Fruit fly (Drosophila melanogaster) whole organism, embryonic: Measurements from ENCODE around the gene CG1896.

Experiments
- CG1024 ChIP-seq: fragments of 200-800 bp; sonication (Bioruptor generic); IDR thresholded peaks from 2 replicates; pipeline ENCODE4 v1.3.6; 2022; ENCODE audit warnings: missing biosample characterization, missing genetic modification characterization
- CG10267 ChIP-seq: fragments of 200-800 bp; sonication (Bioruptor generic); optimal IDR thresholded peaks from 2 replicates; lab custom pipeline; 2018; ENCODE audit warnings: missing biosample characterization, mild to moderate bottlenecking, missing genetic modification characterization, moderate library complexity
- CG10654 ChIP-seq: fragments of 200-800 bp; sonication (Bioruptor generic); optimal IDR thresholded peaks from 2 replicates; lab custom pipeline; 2016; ENCODE audit warnings: missing biosample characterization, missing genetic modification characterization
- CG11093 ChIP-seq: fragments of 200-800 bp; sonication (Bioruptor generic); IDR thresholded peaks from 3 replicates; pipeline ENCODE4 v1.3.6; 2022; ENCODE audit warnings: missing biosample characterization, missing genetic modification characterization
- CG11696 ChIP-seq: fragments of 200-800 bp; sonication (Bioruptor generic); IDR thresholded peaks from 2 replicates; pipeline ENCODE4 v1.3.6; 2022; ENCODE audit warnings: missing biosample characterization, missing genetic modification characterization
- CG12071 ChIP-seq: fragments of 200-800 bp; sonication (Bioruptor generic); optimal IDR thresholded peaks from 3 replicates; lab custom pipeline; 2018; ENCODE audit warnings: missing biosample characterization, mild to moderate bottlenecking, missing genetic modification characterization
- CG14441 ChIP-seq: fragments of 200-800 bp; sonication (Bioruptor generic); IDR thresholded peaks from 2 replicates; pipeline ENCODE4 v1.3.6; 2022; ENCODE audit warnings: missing biosample characterization, missing genetic modification characterization
- CG1529 ChIP-seq: fragments of 200-800 bp; sonication (Bioruptor generic); optimal IDR thresholded peaks from 3 replicates; lab custom pipeline; 2018; ENCODE audit warnings: missing biosample characterization, missing genetic modification characterization
- CG1647 ChIP-seq: fragments of 200-800 bp; sonication (Bioruptor generic); optimal IDR thresholded peaks from 3 replicates; lab custom pipeline; 2016; ENCODE audit warnings: missing biosample characterization, missing genetic modification characterization
- CG17359 ChIP-seq: fragments of 200-800 bp; sonication (Bioruptor generic); optimal IDR thresholded peaks from 3 replicates; lab custom pipeline; 2018; ENCODE audit warnings: missing biosample characterization, mild to moderate bottlenecking, missing genetic modification characterization, moderate library complexity
- CG2678 ChIP-seq: fragments of 200-800 bp; sonication (Bioruptor generic); optimal IDR thresholded peaks from 3 replicates; lab custom pipeline; 2019; ENCODE audit warnings: missing biosample characterization, mild to moderate bottlenecking, missing genetic modification characterization, moderate library complexity
- CG2875 ChIP-seq: fragments of 200-800 bp; sonication (Bioruptor generic); optimal IDR thresholded peaks from 2 replicates; lab custom pipeline; 2017; ENCODE audit warnings: missing biosample characterization, mild to moderate bottlenecking, missing genetic modification characterization, missing genetic modification reagents
- CG32767 ChIP-seq: fragments of 200-800 bp; sonication (Bioruptor generic); IDR thresholded peaks from 2 replicates; pipeline ENCODE4 v1.3.6; 2022; ENCODE audit warnings: missing biosample characterization, missing genetic modification characterization
- CG6175 ChIP-seq: fragments of 200-800 bp; sonication (Bioruptor generic); IDR thresholded peaks from 3 replicates; pipeline ENCODE4 v1.3.6; 2022; ENCODE audit warnings: missing biosample characterization, missing genetic modification characterization
- CG6254 ChIP-seq: fragments of 200-800 bp; sonication (Bioruptor generic); optimal IDR thresholded peaks from 3 replicates; lab custom pipeline; 2017; ENCODE audit warnings: mild to moderate bottlenecking, missing biosample characterization, missing genetic modification reagents, missing genetic modification characterization
- CG6683 ChIP-seq: fragments of 200-800 bp; sonication (Bioruptor generic); optimal IDR thresholded peaks from 2 replicates; lab custom pipeline; 2017; ENCODE audit warnings: missing biosample characterization, mild to moderate bottlenecking, missing genetic modification characterization, missing genetic modification reagents
- CG8290 ChIP-seq, 3 experiments: fragments of 200-800 bp; sonication (Bioruptor generic); optimal IDR thresholded peaks; 2 replicates each; lab custom pipeline; 2016 to 2019; ENCODE audit warnings: missing biosample characterization in 3 of 3, missing genetic modification characterization in 3 of 3, mild to moderate bottlenecking in 2 of 3, moderate library complexity in 1 of 3
- CG8359 ChIP-seq: fragments of 200-800 bp; sonication (Bioruptor generic); optimal IDR thresholded peaks from 2 replicates; lab custom pipeline; 2017; ENCODE audit warnings: missing biosample characterization, mild to moderate bottlenecking, missing genetic modification characterization, borderline replicate concordance
- CG9215 ChIP-seq: fragments of 200-800 bp; sonication (Bioruptor generic); IDR thresholded peaks from 2 replicates; pipeline ENCODE4 v1.3.6; 2022; ENCODE audit warnings: missing biosample characterization, missing genetic modification characterization
- Camta ChIP-seq: fragments of 200-800 bp; sonication (Bioruptor generic); optimal IDR thresholded peaks from 2 replicates; lab custom pipeline; 2016; ENCODE audit warnings: missing biosample characterization, missing genetic modification characterization
- Dek ChIP-seq: fragments of 200-800 bp; sonication (Bioruptor generic); optimal IDR thresholded peaks from 3 replicates; lab custom pipeline; 2019; ENCODE audit warnings: missing biosample characterization, mild to moderate bottlenecking, missing genetic modification characterization, moderate library complexity
- Dip3 ChIP-seq: fragments of 200-800 bp; sonication (Bioruptor generic); optimal IDR thresholded peaks from 3 replicates; lab custom pipeline; 2016; ENCODE audit warnings: missing biosample characterization, missing genetic modification characterization
- Dll ChIP-seq: fragments of 200-800 bp; sonication (Bioruptor generic); IDR thresholded peaks from 4 replicates; pipeline ENCODE4 v1.3.6; 2022; ENCODE audit warnings: missing biosample characterization, missing genetic modification characterization; ENCODE audit not compliant: partially characterized antibody
- Drgx ChIP-seq: fragments of 200-800 bp; sonication (Bioruptor generic); IDR thresholded peaks from 2 replicates; pipeline ENCODE4 v1.3.6; 2022; ENCODE audit warnings: missing biosample characterization, missing genetic modification characterization
- Elba2 ChIP-seq: fragments of 200-800 bp; sonication (Bioruptor generic); optimal IDR thresholded peaks from 3 replicates; lab custom pipeline; 2016; ENCODE audit warnings: missing biosample characterization, missing genetic modification characterization
- Ets65A ChIP-seq: fragments of 200-800 bp; sonication (Bioruptor generic); peaks from one replicate; lab custom pipeline; 2016; ENCODE audit warnings: missing biosample characterization, missing genetic modification characterization
- Ets97D ChIP-seq: fragments of 200-800 bp; sonication (Bioruptor generic); optimal IDR thresholded peaks from 3 replicates; lab custom pipeline; 2016; ENCODE audit warnings: missing biosample characterization, missing genetic modification characterization
- Gsc ChIP-seq: fragments of 200-800 bp; sonication (Bioruptor generic); IDR thresholded peaks from 2 replicates; pipeline ENCODE4 v1.3.6; 2022; ENCODE audit warnings: missing biosample characterization, missing genetic modification characterization
- H15 ChIP-seq: fragments of 200-800 bp; sonication (Bioruptor generic); IDR thresholded peaks from 3 replicates; pipeline ENCODE4 v1.3.6; 2022; ENCODE audit warnings: missing biosample characterization, missing genetic modification characterization
- HmgD ChIP-seq: fragments of 200-800 bp; sonication (Bioruptor generic); optimal IDR thresholded peaks from 3 replicates; lab custom pipeline; 2016; ENCODE audit warnings: missing biosample characterization, missing genetic modification characterization
- Hsf ChIP-seq: fragments of 200-800 bp; sonication (Bioruptor generic); optimal IDR thresholded peaks from 3 replicates; lab custom pipeline; 2016; ENCODE audit warnings: missing biosample characterization, missing genetic modification characterization
- Nf-YA ChIP-seq: fragments of 200-800 bp; sonication (Bioruptor generic); IDR thresholded peaks from 2 replicates; pipeline ENCODE4 v1.3.6; 2022; ENCODE audit warnings: missing biosample characterization, missing genetic modification characterization
- Opbp ChIP-seq: fragments of 200-800 bp; sonication (Bioruptor generic); IDR thresholded peaks from 3 replicates; pipeline ENCODE4 v1.3.6; 2022; ENCODE audit warnings: missing biosample characterization, missing genetic modification characterization; ENCODE audit not compliant: partially characterized antibody
- Rfx ChIP-seq: fragments of 200-800 bp; sonication (Bioruptor generic); IDR thresholded peaks from 2 replicates; pipeline ENCODE4 v1.3.6; 2022; ENCODE audit warnings: missing biosample characterization, missing genetic modification characterization
- Sin3A ChIP-seq: fragments of >200 bp; optimal IDR thresholded peaks from 2 replicates; lab custom pipeline; 2018
- Usf ChIP-seq: fragments of 200-800 bp; sonication (Bioruptor generic); optimal IDR thresholded peaks from 2 replicates; lab custom pipeline; 2017; ENCODE audit warnings: missing genotype, missing biosample characterization, missing genetic modification characterization
- br ChIP-seq: fragments of >200 bp; optimal IDR thresholded peaks from 2 replicates; lab custom pipeline; 2017
- chif ChIP-seq, 2 experiments: fragments of 200-800 bp; sonication (Bioruptor generic); optimal IDR thresholded peaks; 3 replicates each; lab custom pipeline; 2016; ENCODE audit warnings: missing biosample characterization in 2 of 2, missing genetic modification characterization in 2 of 2
- corto ChIP-seq: fragments of 200-800 bp; sonication (Bioruptor generic); optimal IDR thresholded peaks from 2 replicates; lab custom pipeline; 2016; ENCODE audit warnings: missing biosample characterization, mild to moderate bottlenecking, missing genetic modification characterization, moderate library complexity
- crc ChIP-seq: fragments of 200-800 bp; sonication (Bioruptor generic); optimal IDR thresholded peaks from 2 replicates; lab custom pipeline; 2016; ENCODE audit warnings: missing biosample characterization, missing genetic modification characterization
- dan ChIP-seq: fragments of 200-800 bp; sonication (Bioruptor generic); IDR thresholded peaks from 2 replicates; pipeline ENCODE4 v1.3.6; 2022; ENCODE audit warnings: missing biosample characterization, missing genetic modification characterization
- grn ChIP-seq: fragments of 200-800 bp; sonication (Bioruptor generic); optimal IDR thresholded peaks from 3 replicates; lab custom pipeline; 2017; ENCODE audit warnings: missing biosample characterization, missing genetic modification characterization
- jumu ChIP-seq: fragments of 200-800 bp; sonication (Bioruptor generic); optimal IDR thresholded peaks from 3 replicates; lab custom pipeline; 2016; ENCODE audit warnings: missing biosample characterization, missing genetic modification characterization
- nerfin-1 ChIP-seq: fragments of 200-800 bp; sonication (Bioruptor generic); optimal IDR thresholded peaks from 3 replicates; lab custom pipeline; 2019; ENCODE audit warnings: missing biosample characterization, mild to moderate bottlenecking, missing genetic modification characterization, moderate library complexity
- pzg ChIP-seq: fragments of 200-800 bp; sonication (Bioruptor generic); optimal IDR thresholded peaks from 3 replicates; lab custom pipeline; 2018; ENCODE audit warnings: missing biosample characterization, mild to moderate bottlenecking, missing genetic modification characterization, moderate library complexity
- row ChIP-seq: fragments of 200-800 bp; sonication (Bioruptor generic); IDR thresholded peaks from 3 replicates; pipeline ENCODE4 v1.3.6; 2022; ENCODE audit warnings: missing biosample characterization, missing genetic modification characterization
- sd ChIP-seq: fragments of 200-800 bp; sonication (Bioruptor generic); optimal IDR thresholded peaks from 3 replicates; lab custom pipeline; 2018; ENCODE audit warnings: missing biosample characterization, mild to moderate bottlenecking, missing genetic modification characterization, moderate library complexity
- seq ChIP-seq: fragments of 200-800 bp; sonication (Bioruptor generic); IDR thresholded peaks from 2 replicates; pipeline ENCODE4 v1.3.6; 2022; ENCODE audit warnings: missing biosample characterization, missing genetic modification characterization
- sqz ChIP-seq: fragments of 200-800 bp; sonication (Bioruptor generic); optimal IDR thresholded peaks from 3 replicates; lab custom pipeline; 2018; ENCODE audit warnings: missing biosample characterization, mild to moderate bottlenecking, missing genetic modification characterization
- ttk ChIP-seq: fragments of 200-800 bp; sonication (Bioruptor generic); IDR thresholded peaks from 2 replicates; pipeline ENCODE4 v2.1.2; 2022; ENCODE audit warnings: missing biosample characterization, missing genetic modification characterization
- usp ChIP-seq: fragments of >200 bp; optimal IDR thresholded peaks from 2 replicates; lab custom pipeline; 2017; ENCODE audit warnings: missing biosample characterization, missing genetic modification characterization

The CG1896 gene

DNA sequence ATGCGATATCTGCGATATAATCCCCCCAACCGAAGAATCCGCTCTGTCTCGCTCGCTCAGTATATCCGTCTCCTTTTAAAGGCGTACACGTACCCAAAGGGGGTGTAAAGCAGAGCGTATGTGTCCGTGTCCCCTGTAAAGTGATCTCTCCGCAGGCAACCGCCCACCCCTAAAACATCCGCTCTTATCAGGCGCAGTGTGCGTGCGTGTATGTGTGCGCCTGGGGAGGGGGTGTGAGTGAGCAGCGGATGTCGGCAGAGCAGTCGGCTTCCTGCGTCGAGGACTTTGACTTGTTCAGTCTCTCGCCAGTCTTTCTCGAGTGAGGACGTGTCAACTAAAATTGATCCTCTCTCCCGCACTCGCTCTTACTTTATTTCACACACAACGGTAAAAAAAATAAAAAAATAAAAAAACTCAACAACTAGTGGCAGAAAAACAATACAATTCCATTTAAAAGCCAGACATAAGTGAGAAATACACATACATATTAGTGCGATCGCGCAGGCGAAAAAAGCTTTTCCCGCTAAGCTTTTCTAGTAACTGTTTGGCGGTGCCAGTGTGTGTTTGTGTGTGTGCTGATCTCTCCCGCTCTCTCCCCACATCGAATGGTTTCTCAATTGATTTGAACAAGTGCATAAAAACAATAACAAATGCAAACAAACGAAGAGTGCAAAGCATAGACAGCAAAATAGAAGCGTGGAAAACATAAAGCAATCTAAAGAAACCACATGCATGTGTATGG is 18.4 kb upstream of the CG1896 start (continued):
- TF ChIP-seq CG12071 (no peak), nerfin-1 (peak; percentile 51), Camta (GFP tag; lab: Kevin White, UChicago) (no peak), CG8359 (GFP tag; lab: Kevin White, UChicago) (no peak), Hsf (GFP tag; lab: Kevin White, UChicago) (no peak), CG6254 (GFP tag; lab: Kevin White, UChicago) (peak; percentile 5), HmgD (GFP tag; lab: Kevin White, UChicago) (no peak), CG6175 (GFP tag; lab: Robert Waterston, UW) (no peak), Nf-YA (GFP tag; lab: Robert Waterston, UW) (no peak), usp (GFP tag; lab: Kevin White, UChicago) (no peak), Ets97D (no peak), dan (no peak), CG1647 (no peak), CG6683 (no peak), H15 (no peak), Opbp (0 out of 3 replicates have a peak, but pooled peaks have one; percentile 28), CG9215 (GFP tag; lab: Robert Waterston, UW) (no peak), CG8290 (GFP tag; optimal IDR thresholded peaks at IDR 0.05; lab: Kevin White, UChicago) (no peak), CG8290 (tag; optimal IDR thresholded peaks at IDR 0.05; lab: Kevin White, UChicago) (peak; percentile 9 to 34), CG2875 (GFP tag; lab: Kevin White, UChicago) (no peak), Dll (no peak), Ets65A (GFP tag; lab: Kevin White, UChicago) (peak; percentile 36), CG10654 (GFP tag; lab: Kevin White, UChicago) (no peak), Dek (tag; lab: Kevin White, UChicago) (no peak), sqz (peak; percentile 4), corto (GFP tag; lab: Kevin White, UChicago) (no peak), jumu (GFP tag; lab: Kevin White, UChicago) (no peak), CG11093 (GFP tag; lab: Robert Waterston, UW) (no peak), CG10267 (no peak), Gsc (GFP tag; lab: Robert Waterston, UW) (no peak), CG2678 (tag; lab: Kevin White, UChicago) (no peak), Usf (GFP tag; lab: Kevin White, UChicago) (no peak), ttk (GFP tag; lab: Robert Waterston, UW) (peak; percentile 79), CG14441 (GFP tag; lab: Robert Waterston, UW) (no peak), CG11696 (GFP tag; lab: Robert Waterston, UW) (no peak), Dip3 (GFP tag; lab: Kevin White, UChicago) (no peak), CG32767 (GFP tag; lab: Robert Waterston, UW) (no peak), chif (GFP tag; optimal IDR thresholded peaks at IDR 0.05; lab: Kevin White, UChicago) (no peak), CG1529 (GFP tag; lab: Kevin White, UChicago) (no peak), sd (no peak), grn (GFP tag; lab: Kevin White, UChicago) (no peak), CG1024 (GFP tag; lab: Robert Waterston, UW) (no peak), br (lab: Kevin White, UChicago) (no peak), Elba2 (GFP tag; lab: Kevin White, UChicago) (peak; percentile 27), row (GFP tag; lab: Robert Waterston, UW) (no peak), pzg (GFP tag; lab: Kevin White, UChicago) (no peak), CG17359 (tag; lab: Kevin White, UChicago) (no peak), Drgx (GFP tag; lab: Robert Waterston, UW) (0 out of 2 replicates have a peak, but pooled peaks have one; percentile 5), crc (GFP tag; lab: Kevin White, UChicago) (no peak), Sin3A (lab: Kevin White, UChicago) (no peak), Rfx (GFP tag; lab: Robert Waterston, UW) (no peak), seq (no peak)
